Worm (Caenorhabditis elegans): ENCODE results near the gene K02A2.1.

Gene K02A2.1

DNA sequence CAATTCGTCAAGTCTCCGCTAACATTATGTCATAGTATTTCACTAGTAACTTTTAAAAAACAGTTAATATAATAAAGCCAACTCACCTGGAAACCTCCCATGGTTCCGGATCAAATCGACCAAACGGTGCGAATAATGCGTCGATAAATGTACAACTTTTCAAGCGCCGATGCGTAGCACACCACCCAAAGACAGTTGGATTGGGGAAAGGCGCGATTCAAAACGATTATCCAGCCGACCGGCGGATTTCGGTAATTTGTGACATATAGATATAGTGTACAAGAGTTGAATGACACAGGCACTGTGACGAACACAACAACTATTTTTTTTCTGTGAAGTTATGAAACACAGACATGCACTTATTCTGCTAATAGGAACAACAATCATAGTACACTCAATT, 876 bp upstream of the K02A2.1 start, which contains the start of gene kcc-3:
kcc-3 (minus strand) TSS at position 101 of the 400 bp plus-strand sequence.
- TF ChIP-seq eyg-1 (tag; optimal IDR thresholded peaks at IDR 0.05) (no peak), ceh-34 (tag; optimal IDR thresholded peaks at IDR 0.05) (no peak), ets-4 (tag; optimal IDR thresholded peaks at IDR 0.05) (no peak), sox-2 (GFP tag; IDR thresholded peaks at IDR 0.05) (no peak), sox-4 (tag; optimal IDR thresholded peaks at IDR 0.05) (no peak), ztf-16 (tag; optimal IDR thresholded peaks at IDR 0.05) (no peak), gmeb-2 (tag; optimal IDR thresholded peaks at IDR 0.05) (no peak)

DNA sequence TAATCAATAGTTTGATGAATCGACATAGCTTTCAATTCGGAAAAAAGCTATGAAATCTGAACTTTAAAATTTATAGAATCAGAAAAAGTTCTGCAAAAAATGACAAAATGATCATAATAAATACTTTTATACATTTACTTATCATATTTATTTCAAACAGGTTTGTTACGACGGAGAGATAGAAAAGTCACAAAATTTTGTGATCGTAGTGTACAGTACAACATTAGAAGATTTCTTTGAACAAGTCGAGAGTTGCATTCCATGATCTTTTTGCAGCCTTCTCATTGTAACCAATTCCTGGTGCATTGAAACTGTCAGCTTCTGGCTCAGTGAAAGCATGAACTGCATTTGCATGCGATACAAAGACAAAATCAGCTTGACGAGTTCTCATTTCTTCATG, 21.1 kb downstream of the K02A2.1 start, which contains the start of gene D1022.3:
D1022.3 (minus strand) TSS at position 101 of the 400 bp plus-strand sequence.
- TF ChIP-seq C08G9.2 (tag; optimal IDR thresholded peaks at IDR 0.05): no peak
- no peak for TF ChIP-seq pat-9 (tag; optimal IDR thresholded peaks at IDR 0.05)
- no peak for TF ChIP-seq ceh-18 (tag; optimal IDR thresholded peaks at IDR 0.05)
- no peak for TF ChIP-seq gmeb-2 (tag; optimal IDR thresholded peaks at IDR 0.05)
- TF ChIP-seq ceh-30 (tag; optimal IDR thresholded peaks at IDR 0.05): no peak
- no peak for TF ChIP-seq dve-1 (tag; optimal IDR thresholded peaks at IDR 0.05)
- no peak for TF ChIP-seq unc-55 (GFP tag; optimal IDR thresholded peaks at IDR 0.05)
- TF ChIP-seq K02D7.2 (tag; optimal IDR thresholded peaks at IDR 0.05): no peak
- no peak for TF ChIP-seq hlh-13 (GFP tag; optimal IDR thresholded peaks at IDR 0.05)
- no peak for TF ChIP-seq K09A11.1 (tag; optimal IDR thresholded peaks at IDR 0.05; ENCODE audit: insufficient read depth)
- no peak for TF ChIP-seq unc-3 (GFP tag; conservative IDR thresholded peaks at IDR 0.05)
- no peak for TF ChIP-seq unc-3 (tag; optimal IDR thresholded peaks at IDR 0.05)
- TF ChIP-seq T23F11.4 (GFP tag; optimal IDR thresholded peaks at IDR 0.05): no peak
- no peak for TF ChIP-seq pqm-1 (tag; optimal IDR thresholded peaks at IDR 0.05)
- TF ChIP-seq ceh-31 (tag; optimal IDR thresholded peaks at IDR 0.05): no peak
- no peak for TF ChIP-seq madf-2 (tag; optimal IDR thresholded peaks at IDR 0.05)
- no peak for TF ChIP-seq ceh-2 (tag; optimal IDR thresholded peaks at IDR 0.05)
- no peak for TF ChIP-seq che-1 (tag; optimal IDR thresholded peaks at IDR 0.05)
- TF ChIP-seq eyg-1 (tag; optimal IDR thresholded peaks at IDR 0.05): no peak
- TF ChIP-seq hlh-30 (tag; optimal IDR thresholded peaks at IDR 0.05; ENCODE audit: insufficient read depth): no peak
- no peak for TF ChIP-seq rnt-1 (tag; optimal IDR thresholded peaks at IDR 0.05)

DNA sequence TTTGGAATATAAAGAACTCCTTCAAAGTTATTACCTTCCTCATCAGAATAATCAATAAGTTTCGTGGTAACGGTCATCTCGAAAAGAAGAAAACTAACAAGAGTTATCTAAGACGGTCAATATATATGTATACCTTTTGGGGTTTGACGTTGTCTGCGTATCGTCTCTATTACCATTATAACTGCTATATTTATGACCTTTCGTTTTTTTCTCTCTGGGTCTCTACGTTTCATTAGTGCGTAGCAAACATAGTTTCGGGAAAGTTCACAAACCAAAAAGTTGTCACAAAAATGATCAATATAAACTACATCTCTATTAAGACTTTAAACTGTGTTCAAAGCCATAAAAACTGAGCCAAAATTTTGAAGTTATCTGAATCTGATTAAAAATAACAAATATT, 22.2 kb downstream of the K02A2.1 start, which contains the start of gene D1022.4:
D1022.4 (minus strand) TSS at position 83 of the 400 bp plus-strand sequence.
- TF ChIP-seq ceh-2 (tag; optimal IDR thresholded peaks at IDR 0.05): no peak
- TF ChIP-seq nfya-1 (tag; optimal IDR thresholded peaks at IDR 0.05): no peak
- TF ChIP-seq zip-5 (tag; optimal IDR thresholded peaks at IDR 0.05): no peak
- TF ChIP-seq mec-3 (tag; optimal IDR thresholded peaks at IDR 0.05; ENCODE audit: borderline replicate concordance): no peak
- no peak for TF ChIP-seq sox-4 (tag; optimal IDR thresholded peaks at IDR 0.05)
- no peak for TF ChIP-seq hlh-8 (tag; optimal IDR thresholded peaks at IDR 0.05)
- TF ChIP-seq lin-11 (tag; optimal IDR thresholded peaks at IDR 0.05): no peak
- no peak for TF ChIP-seq pax-1 (tag; optimal IDR thresholded peaks at IDR 0.05)
- TF ChIP-seq unc-42 (tag; optimal IDR thresholded peaks at IDR 0.05): no peak
- TF ChIP-seq ceh-18 (tag; optimal IDR thresholded peaks at IDR 0.05): no peak
- no peak for TF ChIP-seq hlh-6 (tag; optimal IDR thresholded peaks at IDR 0.05)
- TF ChIP-seq ztf-16 (tag; optimal IDR thresholded peaks at IDR 0.05): no peak
- no peak for TF ChIP-seq eyg-1 (tag; optimal IDR thresholded peaks at IDR 0.05)
- no peak for TF ChIP-seq lim-6 (tag; optimal IDR thresholded peaks at IDR 0.05)
- no peak for TF ChIP-seq ceh-31 (tag; optimal IDR thresholded peaks at IDR 0.05)
- TF ChIP-seq sox-2 (GFP tag; IDR thresholded peaks at IDR 0.05): no peak
- TF ChIP-seq pat-9 (tag; optimal IDR thresholded peaks at IDR 0.05): no peak
- no peak for TF ChIP-seq pqm-1 (tag; optimal IDR thresholded peaks at IDR 0.05)

DNA sequence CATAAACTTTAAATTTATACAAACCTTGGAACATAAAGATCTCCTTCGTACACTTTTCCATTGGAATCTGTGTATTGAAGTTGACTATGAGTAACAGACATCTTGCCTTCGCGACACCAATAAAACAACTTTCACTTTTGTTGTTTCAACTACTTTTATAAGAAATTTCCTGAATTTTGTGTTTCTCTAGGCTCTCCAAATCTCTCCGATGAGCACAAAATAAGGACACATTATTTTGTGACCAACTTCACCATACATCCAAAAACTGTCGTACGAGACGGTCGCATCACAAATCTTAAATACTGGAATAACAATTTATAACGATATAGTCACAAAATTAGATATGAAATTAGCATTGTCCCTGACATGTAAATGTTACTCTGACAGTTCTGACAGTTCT, 23.6 kb downstream of the K02A2.1 start, which contains the start of gene D1022.5:
D1022.5 (minus strand) TSS at position 101 of the 400 bp plus-strand sequence.
- TF ChIP-seq pha-2 (tag; optimal IDR thresholded peaks at IDR 0.05) (no peak), pha-4 (tag; optimal IDR thresholded peaks at IDR 0.05) (no peak), hlh-30 (tag; optimal IDR thresholded peaks at IDR 0.05; ENCODE audit: insufficient read depth) (no peak), hlh-6 (tag; optimal IDR thresholded peaks at IDR 0.05) (no peak), ceh-34 (tag; optimal IDR thresholded peaks at IDR 0.05) (no peak), unc-3 (GFP tag; conservative IDR thresholded peaks at IDR 0.05) (no peak), unc-3 (tag; optimal IDR thresholded peaks at IDR 0.05) (no peak), pros-1 (tag; optimal IDR thresholded peaks at IDR 0.05) (no peak), npax-4 (tag; optimal IDR thresholded peaks at IDR 0.05) (no peak), ceh-18 (tag; optimal IDR thresholded peaks at IDR 0.05) (no peak), gmeb-2 (tag; optimal IDR thresholded peaks at IDR 0.05) (no peak), tbx-2 (tag; optimal IDR thresholded peaks at IDR 0.05) (no peak), fkh-10 (GFP tag; optimal IDR thresholded peaks at IDR 0.05) (no peak), hlh-15 (tag; optimal IDR thresholded peaks at IDR 0.05) (no peak), ceh-45 (GFP tag; IDR thresholded peaks at IDR 0.05) (no peak), ceh-48 (tag; optimal IDR thresholded peaks at IDR 0.05) (no peak), ceh-9 (tag; optimal IDR thresholded peaks at IDR 0.05) (no peak), ceh-6 (GFP tag; optimal IDR thresholded peaks at IDR 0.05) (no peak), ceh-22 (tag; optimal IDR thresholded peaks at IDR 0.05) (no peak)
